Worm (Caenorhabditis elegans) whole organism, L4 larva: ENCODE results near the gene slc-5A12.

Experiments used
- D1046.2 ChIP-seq: fragments of 200-800 bp; sonication (Bioruptor generic); IDR thresholded peaks from 2 replicates; pipeline ENCODE4 v1.3.6; 2022; ENCODE audit warnings: missing genetic modification characterization, missing compliant biosample characterization
- T20F7.1 ChIP-seq: fragments of 200-800 bp; sonication (Bioruptor generic); optimal IDR thresholded peaks from 2 replicates; lab custom pipeline; 2018; ENCODE audit warnings: mild to moderate bottlenecking, missing genetic modification characterization, missing compliant biosample characterization
- arid-1 ChIP-seq: fragments of 200-800 bp; sonication (Bioruptor generic); conservative IDR thresholded peaks from 2 replicates; pipeline ENCODE4 v1.3.6; 2022; ENCODE audit warnings: missing genetic modification reagents, missing genetic modification characterization, missing compliant biosample characterization
- ceh-28 ChIP-seq: fragments of 150-350 bp; optimal IDR thresholded peaks from 2 replicates; lab custom pipeline; 2014; ENCODE audit warnings: missing biosample characterization, missing genetic modification reagents, missing genetic modification characterization
- ceh-62 ChIP-seq: sonication (generic microtip); optimal IDR thresholded peaks from 2 replicates; lab custom pipeline; 2017; ENCODE audit warnings: missing biosample characterization, missing genetic modification characterization
- ces-1 ChIP-seq: fragments of 150-350 bp; sonication (generic microtip); optimal IDR thresholded peaks from 4 replicates; lab custom pipeline; 2014; ENCODE audit warnings: missing biosample characterization, missing genetic modification reagents, missing genetic modification characterization
- daf-16 ChIP-seq, 3 experiments: sonication (generic microtip); optimal IDR thresholded peaks; 2 replicates each; lab custom pipeline; 2016 to 2017; ENCODE audit warnings: missing genetic modification characterization in 3 of 3, missing genetic modification reagents in 3 of 3, mild to moderate bottlenecking in 2 of 3, missing compliant biosample characterization in 2 of 3, missing biosample characterization in 1 of 3, moderate library complexity in 1 of 3
- daf-19 ChIP-seq: fragments of 200-800 bp; sonication (Bioruptor generic); conservative IDR thresholded peaks from 2 replicates; pipeline ENCODE4 v1.3.6; 2022; ENCODE audit warnings: missing genetic modification characterization, missing compliant biosample characterization
- dmd-6 ChIP-seq: fragments of 200-800 bp; sonication (Bioruptor generic); IDR thresholded peaks from 2 replicates; pipeline ENCODE4 v1.3.6; 2022; ENCODE audit warnings: missing genetic modification reagents, missing genetic modification characterization, missing compliant biosample characterization
- dpl-1 ChIP-seq: fragments of 150-350 bp; optimal IDR thresholded peaks from 2 replicates; lab custom pipeline; 2014; ENCODE audit warnings: missing biosample characterization, missing genetic modification reagents, missing genetic modification characterization
- egl-27 ChIP-seq: sonication (generic microtip); optimal IDR thresholded peaks from 3 replicates; lab custom pipeline; 2017; ENCODE audit warnings: missing biosample characterization, missing genetic modification reagents, missing genetic modification characterization
- egl-43 ChIP-seq: fragments of 200-800 bp; sonication (Bioruptor generic); IDR thresholded peaks from 2 replicates; pipeline ENCODE4 v1.3.6; 2022; ENCODE audit warnings: missing genetic modification reagents, missing genetic modification characterization, missing compliant biosample characterization
- fkh-10 ChIP-seq: fragments of 150-350 bp; optimal IDR thresholded peaks from 2 replicates; lab custom pipeline; 2014; ENCODE audit warnings: missing biosample characterization, missing genetic modification reagents, missing genetic modification characterization
- hif-1 ChIP-seq, 2 experiments: sonication (generic microtip); optimal IDR thresholded peaks; 2 replicates each; lab custom pipeline; 2016 to 2017; ENCODE audit warnings: missing compliant biosample characterization in 2 of 2, missing genetic modification characterization in 2 of 2, missing genetic modification reagents in 2 of 2, missing genotype in 2 of 2, mild to moderate bottlenecking in 1 of 2
- hlh-11 ChIP-seq: fragments of 200-800 bp; sonication (Bioruptor generic); optimal IDR thresholded peaks from 2 replicates; lab custom pipeline; 2018; ENCODE audit warnings: mild to moderate bottlenecking, missing genetic modification characterization, missing compliant biosample characterization
- jun-1 ChIP-seq: fragments of 150-350 bp; optimal IDR thresholded peaks from 2 replicates; lab custom pipeline; 2014; ENCODE audit warnings: missing biosample characterization, missing genetic modification reagents, missing genetic modification characterization
- lim-7 ChIP-seq: fragments of 200-800 bp; sonication (Bioruptor generic); IDR thresholded peaks from 2 replicates; pipeline ENCODE4 v1.3.6; 2022; ENCODE audit warnings: missing genetic modification characterization, missing compliant biosample characterization
- lin-1 ChIP-seq: fragments of 200-800 bp; sonication (Bioruptor generic); IDR thresholded peaks from 2 replicates; pipeline ENCODE4 v1.3.6; 2022; ENCODE audit warnings: missing genetic modification reagents, missing genetic modification characterization, missing compliant biosample characterization
- lin-29 ChIP-seq: fragments of 200-800 bp; sonication (Bioruptor generic); IDR thresholded peaks from 2 replicates; pipeline ENCODE4 v1.3.6; 2022; ENCODE audit warnings: missing genetic modification reagents, missing genetic modification characterization, missing compliant biosample characterization
- lin-38 ChIP-seq: fragments of 200-800 bp; sonication (Bioruptor generic); IDR thresholded peaks from 2 replicates; pipeline ENCODE4 v1.3.6; 2022; ENCODE audit warnings: missing genetic modification reagents, missing genetic modification characterization, missing compliant biosample characterization
- lsy-2 ChIP-seq, 2 experiments: fragments of 150-350 bp in 1 of 2; sonication (generic microtip) in 1 of 2; optimal IDR thresholded peaks; 2 replicates each; lab custom pipeline; 2014 to 2017; ENCODE audit warnings: missing biosample characterization in 2 of 2, missing genetic modification characterization in 2 of 2
- madf-5 ChIP-seq, 2 experiments: fragments of 200-800 bp; sonication (Bioruptor generic); IDR thresholded peaks; 2 replicates each; pipeline ENCODE4 v1.3.6; 2022; ENCODE audit warnings: missing compliant biosample characterization in 2 of 2, missing genetic modification characterization in 2 of 2
- mdt-29 ChIP-seq: fragments of 200-800 bp; sonication (Bioruptor generic); IDR thresholded peaks from 2 replicates; pipeline ENCODE4 v1.3.6; 2022; ENCODE audit warnings: missing genetic modification reagents, missing genetic modification characterization, missing compliant biosample characterization
- mes-2 ChIP-seq: sonication (generic microtip); optimal IDR thresholded peaks from 2 replicates; lab custom pipeline; 2016; ENCODE audit warnings: missing genotype, mild to moderate bottlenecking, missing genetic modification characterization, missing compliant biosample characterization; ENCODE audit not compliant: poor library complexity, severe bottlenecking
- nhr-102 ChIP-seq: sonication (generic microtip); optimal IDR thresholded peaks from 2 replicates; lab custom pipeline; 2016; ENCODE audit warnings: mild to moderate bottlenecking, missing genetic modification characterization, moderate library complexity, missing compliant biosample characterization
- nhr-11 ChIP-seq: fragments of 150-350 bp; optimal IDR thresholded peaks from 2 replicates; lab custom pipeline; 2014; ENCODE audit warnings: missing biosample characterization, missing genetic modification characterization
- nhr-42 ChIP-seq: fragments of 200-800 bp; sonication (Bioruptor generic); IDR thresholded peaks from 2 replicates; pipeline ENCODE4 v1.3.6; 2022; ENCODE audit warnings: missing genetic modification characterization, missing compliant biosample characterization
- nhr-48 ChIP-seq: sonication (generic microtip); optimal IDR thresholded peaks from 2 replicates; lab custom pipeline; 2016; ENCODE audit warnings: mild to moderate bottlenecking, missing genetic modification characterization, missing compliant biosample characterization
- nhr-6 ChIP-seq: fragments of 150-350 bp; optimal IDR thresholded peaks from 2 replicates; lab custom pipeline; 2014; ENCODE audit warnings: missing biosample characterization, missing genetic modification characterization
- nhr-76 ChIP-seq: fragments of 150-350 bp; optimal IDR thresholded peaks from 2 replicates; lab custom pipeline; 2014; ENCODE audit warnings: missing biosample characterization, missing genetic modification characterization
- php-3 ChIP-seq: fragments of 200-800 bp; sonication (Bioruptor generic); IDR thresholded peaks from 2 replicates; pipeline ENCODE4 v1.3.6; 2022; ENCODE audit warnings: missing genetic modification reagents, missing genetic modification characterization, missing compliant biosample characterization
- pqm-1 ChIP-seq: sonication (generic microtip); optimal IDR thresholded peaks from 2 replicates; lab custom pipeline; 2017; ENCODE audit warnings: missing biosample characterization, missing genetic modification characterization
- rbr-2 ChIP-seq: sonication (generic microtip); optimal IDR thresholded peaks from 2 replicates; lab custom pipeline; 2016; ENCODE audit warnings: missing genotype, missing genetic modification characterization, missing compliant biosample characterization
- sdz-12 ChIP-seq: fragments of 200-800 bp; sonication (Bioruptor generic); optimal IDR thresholded peaks from 2 replicates; lab custom pipeline; 2018; ENCODE audit warnings: mild to moderate bottlenecking, missing genetic modification characterization, missing compliant biosample characterization
- snpc-4 ChIP-seq: fragments of 150-350 bp; optimal IDR thresholded peaks from 2 replicates; lab custom pipeline; 2014; ENCODE audit warnings: missing biosample characterization, missing genetic modification characterization
- tag-97 ChIP-seq: fragments of 200-800 bp; sonication (Bioruptor generic); IDR thresholded peaks from 2 replicates; pipeline ENCODE4 v1.3.6; 2022; ENCODE audit warnings: missing genetic modification characterization, missing compliant biosample characterization
- unc-130 ChIP-seq: sonication (generic microtip); optimal IDR thresholded peaks from 2 replicates; lab custom pipeline; 2016; ENCODE audit warnings: missing genetic modification reagents, missing genetic modification characterization, missing compliant biosample characterization
- vab-7 ChIP-seq: fragments of 200-800 bp; sonication (Bioruptor generic); IDR thresholded peaks from 2 replicates; pipeline ENCODE4 v1.3.6; 2022; ENCODE audit warnings: missing genetic modification reagents, missing genetic modification characterization, missing compliant biosample characterization
- zfp-3 ChIP-seq: fragments of 200-800 bp; sonication (Bioruptor generic); conservative IDR thresholded peaks from 2 replicates; pipeline ENCODE4 v1.3.6; 2022; ENCODE audit warnings: missing genetic modification reagents, missing genetic modification characterization, missing compliant biosample characterization
- zip-11 ChIP-seq: fragments of 200-800 bp; sonication (Bioruptor generic); IDR thresholded peaks from 2 replicates; pipeline ENCODE4 v1.3.6; 2022; ENCODE audit warnings: missing genetic modification characterization, missing compliant biosample characterization
- zip-2 ChIP-seq: fragments of 150-350 bp; optimal IDR thresholded peaks from 2 replicates; lab custom pipeline; 2014; ENCODE audit warnings: missing biosample characterization, missing genetic modification characterization

slc-5A12 gene

ce11 chrIV:11961485-11962255 lies 24.5 kb downstream of the slc-5A12 start, which contains the start of gene ZK829.7 (continued):
- TF ChIP-seq fkh-10 (GFP tag; lab: Kevin White, UChicago) (peak; percentile 41), D1046.2 (GFP tag; lab: Robert Waterston, UW) (no peak), lsy-2 (tag; optimal IDR thresholded peaks at IDR 0.05; lab: Kevin White, UChicago) (peak in 1 of 2 experiments; percentile 86), zip-11 (GFP tag; lab: Robert Waterston, UW) (no peak), rbr-2 (tag; lab: Kevin White, UChicago) (peak; percentile 71), egl-43 (GFP tag; lab: Robert Waterston, UW) (no peak), lin-29 (no peak), ces-1 (GFP tag; lab: Kevin White, UChicago) (no peak), daf-16 (GFP tag; optimal IDR thresholded peaks at IDR 0.05; lab: Kevin White, UChicago) (peak in 1 of 2 experiments; percentile 62), daf-16 (tag; optimal IDR thresholded peaks at IDR 0.05; lab: Kevin White, UChicago) (no peak), arid-1 (GFP tag; lab: Robert Waterston, UW) (0 out of 2 replicates have a peak, but pooled peaks have one; percentile 21), sdz-12 (GFP tag; lab: Kevin White, UChicago) (no peak), madf-5 (GFP tag; IDR thresholded peaks at IDR 0.05; lab: Robert Waterston, UW) (no peak), zfp-3 (GFP tag; lab: Robert Waterston, UW) (no peak), T20F7.1 (GFP tag; lab: Kevin White, UChicago) (peak; percentile 55), nhr-11 (tag; lab: Kevin White, UChicago) (no peak), nhr-76 (no peak), snpc-4 (tag; lab: Kevin White, UChicago) (no peak), lim-7 (GFP tag; lab: Robert Waterston, UW) (no peak), vab-7 (no peak), nhr-48 (peak; percentile 53), php-3 (GFP tag; lab: Robert Waterston, UW) (no peak), lin-38 (GFP tag; lab: Robert Waterston, UW) (no peak; the same call in 1 of the 2 replicates), unc-130 (GFP tag; lab: Kevin White, UChicago) (no peak), jun-1 (tag; lab: Kevin White, UChicago) (peak; percentile 44), nhr-6 (tag; lab: Kevin White, UChicago) (peak; percentile 4), pqm-1 (tag; lab: Kevin White, UChicago) (no peak), nhr-42 (GFP tag; lab: Robert Waterston, UW) (no peak), daf-19 (GFP tag; lab: Robert Waterston, UW) (no peak), lin-1 (GFP tag; lab: Robert Waterston, UW) (no peak), dmd-6 (GFP tag; lab: Robert Waterston, UW) (peak; percentile 33), nhr-102 (tag; lab: Kevin White, UChicago) (peak; percentile 53), ceh-28 (no peak), hif-1 (tag; optimal IDR thresholded peaks at IDR 0.05; lab: Kevin White, UChicago) (peak; percentile 3 to 80), tag-97 (GFP tag; lab: Robert Waterston, UW) (no peak), mes-2 (no peak), zip-2 (tag; lab: Kevin White, UChicago) (no peak), egl-27 (tag; lab: Kevin White, UChicago) (no peak), ceh-62 (tag; lab: Kevin White, UChicago) (no peak), dpl-1 (GFP tag; lab: Kevin White, UChicago) (peak; percentile 95), hlh-11 (peak; percentile 54), mdt-29 (no peak)
- TF ChIP-seq, all 104 proteins: peak for 29
